Worm (Caenorhabditis elegans) whole organism, mixed stage, embryonic: Measurements from ENCODE around the gene Y38E10A.9.
"Not testable (repeated sequence)": the region's sequence is repeated elsewhere in the genome, so short reads cannot be mapped to it uniquely, and the experiment has no call there.

Experiments
- M03D4.4 ChIP-seq: sonication (generic microtip); optimal IDR thresholded peaks from 2 replicates; lab custom pipeline; 2017; ENCODE audit warnings: mild to moderate bottlenecking, missing genetic modification characterization, missing compliant biosample characterization
- bed-3 ChIP-seq: fragments of 200-800 bp; sonication (Bioruptor generic); optimal IDR thresholded peaks from 3 replicates; lab custom pipeline; 2018; ENCODE audit warnings: mild to moderate bottlenecking, missing genetic modification characterization, moderate library complexity, missing compliant biosample characterization
- ceh-39 ChIP-seq: fragments of 150-350 bp; optimal IDR thresholded peaks from 2 replicates; lab custom pipeline; 2014; ENCODE audit warnings: missing biosample characterization, missing genetic modification characterization
- ceh-83 ChIP-seq: fragments of 200-800 bp; sonication (Bioruptor generic); optimal IDR thresholded peaks from 2 replicates; lab custom pipeline; 2018; ENCODE audit warnings: mild to moderate bottlenecking, missing genetic modification characterization, missing compliant biosample characterization
- ces-1 ChIP-seq: fragments of 150-350 bp; optimal IDR thresholded peaks from 2 replicates; lab custom pipeline; 2014; ENCODE audit warnings: missing biosample characterization, missing genetic modification reagents, missing genetic modification characterization
- cnd-1 ChIP-seq: fragments of 200-800 bp; sonication (Bioruptor generic); optimal IDR thresholded peaks from 2 replicates; lab custom pipeline; 2018; ENCODE audit warnings: mild to moderate bottlenecking, missing genetic modification characterization, missing compliant biosample characterization
- drap-1 ChIP-seq: fragments of 200-800 bp; sonication (Bioruptor generic); optimal IDR thresholded peaks from 3 replicates; lab custom pipeline; 2018; ENCODE audit warnings: mild to moderate bottlenecking, missing genetic modification characterization, missing compliant biosample characterization
- flh-1 ChIP-seq: fragments of 200-800 bp; sonication (Bioruptor generic); optimal IDR thresholded peaks from 2 replicates; lab custom pipeline; 2018; ENCODE audit warnings: mild to moderate bottlenecking, missing genetic modification characterization, moderate library complexity, missing compliant biosample characterization
- ham-2 ChIP-seq: fragments of 200-800 bp; sonication (Bioruptor generic); optimal IDR thresholded peaks from 2 replicates; lab custom pipeline; 2018; ENCODE audit warnings: mild to moderate bottlenecking, missing genetic modification characterization, missing compliant biosample characterization
- hlh-1 ChIP-seq: fragments of 150-350 bp; optimal IDR thresholded peaks from 2 replicates; lab custom pipeline; 2014; ENCODE audit warnings: missing biosample characterization, missing genetic modification reagents, missing genetic modification characterization
- lin-13 ChIP-seq: fragments of 150-350 bp; optimal IDR thresholded peaks from 2 replicates; lab custom pipeline; 2014; ENCODE audit warnings: missing biosample characterization, missing genetic modification characterization
- lin-32 ChIP-seq: fragments of 200-800 bp; sonication (Bioruptor generic); optimal IDR thresholded peaks from 2 replicates; lab custom pipeline; 2018; ENCODE audit warnings: mild to moderate bottlenecking, missing genetic modification characterization, missing compliant biosample characterization
- lsy-2 ChIP-seq: fragments of 150-350 bp; optimal IDR thresholded peaks from 2 replicates; lab custom pipeline; 2014; ENCODE audit warnings: missing biosample characterization, missing genetic modification characterization
- mab-5 ChIP-seq: fragments of 150-350 bp; optimal IDR thresholded peaks from 2 replicates; lab custom pipeline; 2014; ENCODE audit warnings: missing biosample characterization, missing genetic modification characterization
- mep-1 ChIP-seq: fragments of 150-350 bp; optimal IDR thresholded peaks from 2 replicates; lab custom pipeline; 2017; ENCODE audit warnings: missing biosample characterization, missing genetic modification reagents, missing genetic modification characterization, inconsistent platforms
- mls-2 ChIP-seq: sonication (generic microtip); optimal IDR thresholded peaks from 2 replicates; lab custom pipeline; 2016; ENCODE audit warnings: mild to moderate bottlenecking, missing genetic modification characterization, moderate library complexity, missing compliant biosample characterization
- nhr-12 ChIP-seq: fragments of 150-350 bp; optimal IDR thresholded peaks from 2 replicates; lab custom pipeline; 2014; ENCODE audit warnings: missing biosample characterization, missing genetic modification characterization
- nhr-2 ChIP-seq: fragments of 150-350 bp; optimal IDR thresholded peaks from 2 replicates; lab custom pipeline; 2014; ENCODE audit warnings: missing biosample characterization, missing genetic modification characterization
- pha-4 ChIP-seq: fragments of 150-350 bp; optimal IDR thresholded peaks from 2 replicates; lab custom pipeline; 2018; ENCODE audit warnings: missing biosample characterization, missing genetic modification reagents, missing genetic modification characterization
- sem-2 ChIP-seq: fragments of 200-800 bp; sonication (Bioruptor generic); optimal IDR thresholded peaks from 2 replicates; lab custom pipeline; 2018; ENCODE audit warnings: mild to moderate bottlenecking, missing genetic modification characterization, missing compliant biosample characterization
- sptf-1 ChIP-seq: sonication (generic microtip); optimal IDR thresholded peaks from 2 replicates; lab custom pipeline; 2017; ENCODE audit warnings: mild to moderate bottlenecking, missing genetic modification characterization, moderate library complexity, missing compliant biosample characterization
- tbx-8 ChIP-seq: fragments of 200-800 bp; sonication (Bioruptor generic); optimal IDR thresholded peaks from 2 replicates; lab custom pipeline; 2018; ENCODE audit warnings: mild to moderate bottlenecking, missing genetic modification characterization, moderate library complexity, missing compliant biosample characterization
- unc-120 ChIP-seq: sonication (generic microtip); optimal IDR thresholded peaks from 2 replicates; lab custom pipeline; 2017; ENCODE audit warnings: missing genetic modification characterization, missing compliant biosample characterization; ENCODE audit not compliant: poor library complexity, severe bottlenecking
- unc-39 ChIP-seq: fragments of 150-350 bp; optimal IDR thresholded peaks from 2 replicates; lab custom pipeline; 2014; ENCODE audit warnings: missing biosample characterization, missing genetic modification characterization
- unc-62 ChIP-seq: fragments of 150-350 bp; optimal IDR thresholded peaks from 2 replicates; lab custom pipeline; 2014; ENCODE audit warnings: missing biosample characterization, missing genetic modification reagents, missing genetic modification characterization
- ztf-11 ChIP-seq: fragments of 150-350 bp; optimal IDR thresholded peaks from 2 replicates; lab custom pipeline; 2014; ENCODE audit warnings: missing biosample characterization, missing genetic modification characterization

The Y38E10A.9 gene

ce11 chrII:12619288-12619687, 10.5 kb downstream of the Y38E10A.9 start, which contains the start of gene nspe-2:
nspe-2 (minus strand) TSS chrII:12619388.
- no peak for TF ChIP-seq bed-3 (GFP tag; lab: Kevin White, UChicago)

DNA sequence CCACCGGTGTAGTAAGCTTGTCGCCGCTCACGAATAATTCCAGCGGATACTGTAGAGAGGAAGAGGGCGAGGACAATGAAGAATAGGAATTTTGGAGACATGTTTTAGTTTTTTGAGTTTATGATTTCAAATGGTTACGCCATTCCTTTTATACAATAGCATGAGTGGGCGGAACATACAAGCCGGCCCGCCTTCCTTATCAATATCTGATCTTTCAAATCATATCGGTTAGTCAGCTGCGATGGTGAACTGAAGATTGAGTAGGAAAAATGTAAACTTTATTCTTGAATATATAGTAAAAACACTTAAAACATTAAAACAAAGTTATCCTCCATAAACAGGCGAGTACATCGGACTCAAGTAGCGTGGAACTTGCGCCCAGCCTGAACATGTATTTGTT, 12.0 kb downstream of the Y38E10A.9 start, which contains the start of gene nspe-1:
Gene nspe-1, minus strand, starts transcription at position 101 of the 400 bp plus-strand sequence.
- TF ChIP-seq unc-39 (tag; lab: Kevin White, UChicago) (no peak), hlh-1 (tag; lab: Kevin White, UChicago) (no peak), sem-2 (no peak), lin-13 (tag; lab: Kevin White, UChicago) (no peak), cnd-1 (tag; lab: Kevin White, UChicago) (no peak), nhr-2 (tag; lab: Kevin White, UChicago) (no peak), mep-1 (no peak), flh-1 (no peak), drap-1 (no peak), lin-32 (no peak), unc-120 (tag; lab: Kevin White, UChicago) (no peak), ceh-39 (tag; lab: Kevin White, UChicago) (no peak), sptf-1 (tag; lab: Kevin White, UChicago) (no peak), M03D4.4 (tag; lab: Kevin White, UChicago) (no peak), ham-2 (GFP tag; lab: Kevin White, UChicago) (no peak), tbx-8 (GFP tag; lab: Kevin White, UChicago) (no peak), ztf-11 (tag; lab: Kevin White, UChicago) (no peak)

DNA sequence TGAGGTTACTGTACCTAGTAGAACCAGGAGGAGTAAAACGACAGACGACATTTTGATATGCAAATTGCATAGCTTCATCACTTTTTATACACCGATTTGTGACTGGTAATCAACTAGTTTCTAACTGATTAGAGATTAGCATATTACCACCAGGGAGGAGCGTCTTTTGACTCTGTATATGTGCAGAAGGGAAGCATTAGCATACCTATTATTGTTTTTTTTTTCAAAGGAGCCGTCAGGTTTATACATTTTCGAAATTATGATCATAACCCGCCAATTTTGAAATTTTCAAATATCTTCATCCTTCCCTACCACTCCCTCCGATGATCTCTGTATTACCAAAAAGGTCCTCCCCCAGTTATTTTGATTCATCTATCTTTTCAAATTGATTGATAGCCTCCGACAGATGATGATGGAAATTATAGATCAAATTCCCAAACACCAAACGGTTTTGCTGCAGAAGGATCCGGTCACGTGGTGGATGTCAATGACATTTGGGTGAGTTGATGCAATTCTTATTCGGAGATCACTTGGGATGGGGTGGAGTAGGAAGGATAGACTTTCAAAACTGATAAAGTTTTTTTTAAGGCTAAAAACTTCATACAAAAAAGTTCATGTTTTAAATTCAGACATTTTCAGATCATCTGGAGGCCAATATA, 13.3 kb downstream of the Y38E10A.9 start, which contains the start of gene nspe-8:
Gene nspe-8, minus strand, starts transcription at position 51 of the 659 bp plus-strand sequence.
- no peak for TF ChIP-seq nhr-12 (tag; lab: Kevin White, UChicago)
- TF ChIP-seq ztf-11 (tag; lab: Kevin White, UChicago), result no peak
- no peak for TF ChIP-seq unc-62 (GFP tag; lab: Kevin White, UChicago)

DNA sequence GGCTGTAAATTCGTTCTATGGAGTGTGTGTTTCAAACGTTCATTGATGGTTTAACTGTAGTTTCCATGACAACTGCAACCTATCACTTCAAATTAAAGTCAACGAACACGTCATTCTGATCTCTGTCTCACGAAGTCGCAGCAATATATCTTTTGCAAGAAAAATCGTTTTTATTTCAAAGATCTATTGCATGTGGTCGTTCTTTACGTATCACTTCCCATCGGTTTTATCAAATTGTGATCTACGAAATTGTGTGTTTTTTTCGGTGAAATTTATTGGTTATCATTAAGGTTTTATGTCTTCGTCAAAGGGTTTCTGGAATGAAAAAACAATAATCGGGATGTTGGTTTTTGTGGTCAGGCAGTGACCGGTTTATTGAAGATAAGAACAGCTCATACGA, 14.1 kb downstream of the Y38E10A.9 start:
- TF ChIP-seq ceh-39 (tag; lab: Kevin White, UChicago), result no peak
- no peak for TF ChIP-seq mab-5 (tag; lab: Kevin White, UChicago)
- TF ChIP-seq unc-120 (tag; lab: Kevin White, UChicago), result no peak
- TF ChIP-seq unc-39 (tag; lab: Kevin White, UChicago), result no peak
- TF ChIP-seq flh-1, result no peak
- TF ChIP-seq M03D4.4 (tag; lab: Kevin White, UChicago), result no peak
- no peak for TF ChIP-seq unc-62 (GFP tag; lab: Kevin White, UChicago)
- no peak for TF ChIP-seq mls-2 (tag; lab: Kevin White, UChicago)
- TF ChIP-seq ceh-83 (GFP tag; lab: Kevin White, UChicago), result no peak
- no peak for TF ChIP-seq mep-1
- TF ChIP-seq nhr-12 (tag; lab: Kevin White, UChicago), result no peak
- no peak for TF ChIP-seq pha-4
- TF ChIP-seq lin-13 (tag; lab: Kevin White, UChicago), result no peak
- no peak for TF ChIP-seq cnd-1 (tag; lab: Kevin White, UChicago)
- no peak for TF ChIP-seq lsy-2 (tag; lab: Kevin White, UChicago)
- no peak for TF ChIP-seq sptf-1 (tag; lab: Kevin White, UChicago)
- no peak for TF ChIP-seq ces-1 (GFP tag; lab: Kevin White, UChicago)

DNA sequence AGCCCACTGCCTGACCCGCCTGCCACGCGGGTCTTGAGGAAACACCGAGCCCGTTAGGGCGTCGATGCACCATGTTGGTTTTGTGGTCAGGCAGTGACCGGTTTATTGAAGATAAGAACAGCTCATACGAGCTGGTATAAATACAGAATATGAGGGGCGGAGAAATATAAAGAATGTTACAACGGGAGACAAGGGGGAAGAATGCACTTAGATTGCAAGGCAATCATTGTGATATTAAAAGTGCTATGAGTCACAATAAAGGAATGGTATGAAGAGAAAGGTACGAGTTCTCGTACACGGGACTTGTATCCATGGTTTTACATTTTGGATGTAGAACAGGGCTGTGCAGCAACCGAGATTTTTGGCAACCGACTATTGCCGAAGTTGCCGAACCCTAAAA, 15.7 kb downstream of the Y38E10A.9 start, which contains the start of gene Y38E10A.14:
Gene Y38E10A.14, minus strand, starts transcription at position 101 of the 400 bp plus-strand sequence.
- not testable (repeated sequence) for TF ChIP-seq nhr-2 (tag; lab: Kevin White, UChicago); ceh-83 (GFP tag; lab: Kevin White, UChicago); lsy-2 (tag; lab: Kevin White, UChicago)

ce11 chrII:12625673-12626072, 16.9 kb downstream of the Y38E10A.9 start:
- TF ChIP-seq cnd-1 (tag; lab: Kevin White, UChicago) (no peak), tbx-8 (GFP tag; lab: Kevin White, UChicago) (no peak), mls-2 (tag; lab: Kevin White, UChicago) (no peak), hlh-1 (tag; lab: Kevin White, UChicago) (no peak), sem-2 (no peak)
